Worm (Caenorhabditis elegans) whole organism, young adult: ENCODE results near the gene egas-1.
A peak's percentile ranks its signal among the peaks of the same experiment; 100 is the strongest.

Experiments used
- B0035.1 ChIP-seq: sonication (generic microtip); optimal IDR thresholded peaks from 2 replicates; lab custom pipeline; 2016; ENCODE audit warnings: missing genetic modification characterization, mild to moderate bottlenecking, missing compliant biosample characterization, missing genotype, missing genetic modification reagents
- C17E4.6 ChIP-seq: fragments of 200-800 bp; sonication (Bioruptor generic); IDR thresholded peaks from 2 replicates; pipeline ENCODE4 v1.3.6; 2022; ENCODE audit warnings: missing genetic modification reagents, missing genetic modification characterization, missing compliant biosample characterization
- F37B4.10 ChIP-seq: fragments of 200-800 bp; sonication (Bioruptor generic); IDR thresholded peaks from 2 replicates; pipeline ENCODE4 v1.3.6; 2022; ENCODE audit warnings: missing genetic modification characterization, missing compliant biosample characterization
- F39B2.1 ChIP-seq: fragments of 200-800 bp; sonication (Bioruptor generic); IDR thresholded peaks from 2 replicates; pipeline ENCODE4 v1.3.6; 2022; ENCODE audit warnings: missing genetic modification reagents, missing genetic modification characterization, missing compliant biosample characterization
- F52B5.7 ChIP-seq: sonication (generic microtip); optimal IDR thresholded peaks from 2 replicates; lab custom pipeline; 2016; ENCODE audit warnings: mild to moderate bottlenecking, missing genetic modification characterization, missing compliant biosample characterization
- T26A5.8 ChIP-seq: sonication (generic microtip); optimal IDR thresholded peaks from 2 replicates; lab custom pipeline; 2016; ENCODE audit warnings: missing genetic modification characterization, missing compliant biosample characterization
- Y53F4B.3 ChIP-seq: fragments of 200-800 bp; sonication (Bioruptor generic); IDR thresholded peaks from 2 replicates; pipeline ENCODE4 v1.3.6; 2022; ENCODE audit warnings: missing genetic modification reagents, missing genetic modification characterization, missing compliant biosample characterization
- Y95B8A.8 ChIP-seq: fragments of 200-800 bp; sonication (Bioruptor generic); IDR thresholded peaks from 2 replicates; pipeline ENCODE4 v1.3.6; 2022; ENCODE audit warnings: missing genetic modification reagents, missing genetic modification characterization, missing compliant biosample characterization
- ZK185.1 ChIP-seq: sonication (generic microtip); optimal IDR thresholded peaks from 2 replicates; lab custom pipeline; 2016; ENCODE audit warnings: mild to moderate bottlenecking, missing genetic modification characterization, missing compliant biosample characterization; ENCODE audit not compliant: poor library complexity, severe bottlenecking
- akir-1 ChIP-seq: fragments of 200-800 bp; sonication (Bioruptor generic); optimal IDR thresholded peaks from 2 replicates; lab custom pipeline; 2018; ENCODE audit warnings: mild to moderate bottlenecking, missing genetic modification characterization, moderate library complexity, missing compliant biosample characterization
- ama-1 ChIP-seq, 3 experiments: fragments of 150-350 bp in 1 of 3; sonication (generic microtip) in 2 of 3; optimal IDR thresholded peaks; 2 replicates each; lab custom pipeline; 2014 to 2018; ENCODE audit warnings: missing biosample characterization in 2 of 3, missing genetic modification characterization in 2 of 3, missing genetic modification reagents in 2 of 3
- aptf-2 ChIP-seq: fragments of 200-800 bp; sonication (Bioruptor generic); conservative IDR thresholded peaks from 2 replicates; pipeline ENCODE4 v1.3.6; 2022; ENCODE audit warnings: missing genetic modification reagents, missing genetic modification characterization, missing compliant biosample characterization
- aptf-3 ChIP-seq: fragments of 200-800 bp; sonication (Bioruptor generic); IDR thresholded peaks from 2 replicates; pipeline ENCODE4 v1.3.6; 2022; ENCODE audit warnings: missing genetic modification characterization, missing compliant biosample characterization
- athp-1 ChIP-seq: sonication (generic microtip); optimal IDR thresholded peaks from 2 replicates; lab custom pipeline; 2017; ENCODE audit warnings: mild to moderate bottlenecking, missing genetic modification characterization, missing compliant biosample characterization
- attf-6 ChIP-seq: fragments of 200-800 bp; sonication (Bioruptor generic); IDR thresholded peaks from 2 replicates; pipeline ENCODE4 v1.3.6; 2022; ENCODE audit warnings: missing genetic modification reagents, missing genetic modification characterization, missing compliant biosample characterization
- bed-2 ChIP-seq: fragments of 200-800 bp; sonication (Bioruptor generic); IDR thresholded peaks from 2 replicates; pipeline ENCODE4 v1.3.6; 2022; ENCODE audit warnings: missing genetic modification reagents, missing genetic modification characterization, missing compliant biosample characterization
- cebp-2 ChIP-seq: fragments of 200-800 bp; sonication (Bioruptor generic); IDR thresholded peaks from 2 replicates; pipeline ENCODE4 v1.3.6; 2022; ENCODE audit warnings: missing genetic modification characterization, missing compliant biosample characterization
- ceh-27 ChIP-seq: fragments of 200-800 bp; sonication (Bioruptor generic); optimal IDR thresholded peaks from 2 replicates; lab custom pipeline; 2018; ENCODE audit warnings: mild to moderate bottlenecking, missing genetic modification characterization, moderate library complexity, missing compliant biosample characterization
- ceh-40 ChIP-seq: fragments of 200-800 bp; sonication (Bioruptor generic); IDR thresholded peaks from 2 replicates; pipeline ENCODE4 v1.3.6; 2022; ENCODE audit warnings: missing genetic modification characterization, missing compliant biosample characterization
- ceh-91 ChIP-seq: fragments of 200-800 bp; sonication (Bioruptor generic); IDR thresholded peaks from 2 replicates; pipeline ENCODE4 v1.3.6; 2022; ENCODE audit warnings: missing genetic modification reagents, missing genetic modification characterization, missing compliant biosample characterization
- die-1 ChIP-seq: sonication (generic microtip); optimal IDR thresholded peaks from 2 replicates; lab custom pipeline; 2016; ENCODE audit warnings: missing genotype, mild to moderate bottlenecking, missing genetic modification characterization, missing compliant biosample characterization
- efl-1 ChIP-seq: fragments of 150-350 bp; optimal IDR thresholded peaks from 2 replicates; lab custom pipeline; 2014; ENCODE audit warnings: missing biosample characterization, missing genetic modification reagents, missing genetic modification characterization
- egl-44 ChIP-seq: fragments of 200-800 bp; sonication (Bioruptor generic); IDR thresholded peaks from 2 replicates; pipeline ENCODE4 v1.3.6; 2022; ENCODE audit warnings: missing genetic modification reagents, missing genetic modification characterization, missing compliant biosample characterization
- gei-17 ChIP-seq: fragments of 200-800 bp; sonication (Bioruptor generic); optimal IDR thresholded peaks from 2 replicates; lab custom pipeline; 2018; ENCODE audit warnings: mild to moderate bottlenecking, missing genetic modification characterization, missing compliant biosample characterization
- him-1 ChIP-seq: sonication (generic microtip); optimal IDR thresholded peaks from 2 replicates; lab custom pipeline; 2016; ENCODE audit warnings: missing genotype, missing genetic modification reagents, missing genetic modification characterization, missing compliant biosample characterization
- hlh-26 ChIP-seq: fragments of 200-800 bp; sonication (Bioruptor generic); conservative IDR thresholded peaks from 2 replicates; pipeline ENCODE4 v1.3.6; 2022; ENCODE audit warnings: missing genetic modification reagents, missing genetic modification characterization, missing compliant biosample characterization
- hmg-1.2 ChIP-seq: fragments of 200-800 bp; sonication (Bioruptor generic); IDR thresholded peaks from 2 replicates; pipeline ENCODE4 v1.3.6; 2022; ENCODE audit warnings: missing genetic modification reagents, missing genetic modification characterization, missing compliant biosample characterization
- hsf-1 ChIP-seq: fragments of 200-800 bp; sonication (Bioruptor generic); IDR thresholded peaks from 2 replicates; pipeline ENCODE4 v1.3.6; 2022; ENCODE audit warnings: missing genetic modification reagents, missing genetic modification characterization, missing compliant biosample characterization
- let-607 ChIP-seq, 2 experiments: fragments of 200-800 bp in 1 of 2; sonication (Bioruptor generic) in 1 of 2; sonication (generic microtip) in 1 of 2; optimal IDR thresholded peaks; 2 replicates each; lab custom pipeline; 2016 to 2018; ENCODE audit warnings: mild to moderate bottlenecking in 2 of 2, missing compliant biosample characterization in 2 of 2, missing genetic modification characterization in 2 of 2, moderate library complexity in 2 of 2, missing genotype in 1 of 2
- lin-40 ChIP-seq: sonication (generic microtip); optimal IDR thresholded peaks from 2 replicates; lab custom pipeline; 2016; ENCODE audit warnings: missing genetic modification characterization, mild to moderate bottlenecking, missing compliant biosample characterization, missing genotype, missing genetic modification reagents
- lsy-27 ChIP-seq: sonication (generic microtip); optimal IDR thresholded peaks from 2 replicates; lab custom pipeline; 2017; ENCODE audit warnings: missing genetic modification characterization, mild to moderate bottlenecking, missing compliant biosample characterization, antibody characterized with exemption, missing genotype, borderline replicate concordance; ENCODE audit not compliant: insufficient read depth
- nfyb-1 ChIP-seq: fragments of 200-800 bp; sonication (Bioruptor generic); IDR thresholded peaks from 2 replicates; pipeline ENCODE4 v1.3.6; 2022; ENCODE audit warnings: missing genetic modification reagents, missing genetic modification characterization, missing compliant biosample characterization
- nhr-90 ChIP-seq: sonication (generic microtip); optimal IDR thresholded peaks from 2 replicates; lab custom pipeline; 2016; ENCODE audit warnings: missing genotype, mild to moderate bottlenecking, missing genetic modification characterization, missing compliant biosample characterization
- pha-4 ChIP-seq: fragments of 150-350 bp; sonication (generic microtip); optimal IDR thresholded peaks from 2 replicates; lab custom pipeline; 2014; ENCODE audit warnings: missing biosample characterization, missing genetic modification reagents, missing genetic modification characterization
- rec-8 ChIP-seq, 2 experiments: sonication (generic microtip); optimal IDR thresholded peaks; 2 replicates each; lab custom pipeline; 2016; ENCODE audit warnings: mild to moderate bottlenecking in 2 of 2, missing genetic modification characterization in 2 of 2, missing genetic modification reagents in 2 of 2, missing genotype in 2 of 2, missing biosample characterization in 1 of 2, missing compliant biosample characterization in 1 of 2, moderate library complexity in 1 of 2
- repo-1 ChIP-seq: sonication (generic microtip); optimal IDR thresholded peaks from 2 replicates; lab custom pipeline; 2017; ENCODE audit warnings: mild to moderate bottlenecking, missing genetic modification characterization, missing compliant biosample characterization
- rpc-1 ChIP-seq, 2 experiments: fragments of 150-350 bp in 1 of 2; sonication (generic microtip) in 1 of 2; optimal IDR thresholded peaks; 2 replicates each; lab custom pipeline; 2014 to 2018; ENCODE audit warnings: missing biosample characterization in 1 of 2, missing genetic modification characterization in 1 of 2, missing genetic modification reagents in 1 of 2, missing genotype in 1 of 2
- snpc-1.3 ChIP-seq: sonication (generic microtip); optimal IDR thresholded peaks from 2 replicates; lab custom pipeline; 2017; ENCODE audit warnings: missing genetic modification characterization, mild to moderate bottlenecking, missing compliant biosample characterization, antibody characterized with exemption, moderate library complexity, missing genotype, missing genetic modification reagents; ENCODE audit not compliant: insufficient read depth
- snpc-3.4 ChIP-seq: sonication (generic microtip); optimal IDR thresholded peaks from 2 replicates; lab custom pipeline; 2017; ENCODE audit warnings: missing genetic modification characterization, mild to moderate bottlenecking, missing compliant biosample characterization, antibody characterized with exemption, moderate library complexity, missing genotype, missing genetic modification reagents
- somi-1 ChIP-seq: fragments of 200-800 bp; sonication (Bioruptor generic); optimal IDR thresholded peaks from 2 replicates; lab custom pipeline; 2018; ENCODE audit warnings: mild to moderate bottlenecking, missing genetic modification characterization, missing compliant biosample characterization
- tbp1 ChIP-seq: fragments of 200-800 bp; sonication (Bioruptor generic); optimal IDR thresholded peaks from 2 replicates; lab custom pipeline; 2018; ENCODE audit warnings: mild to moderate bottlenecking, missing genetic modification characterization, missing compliant biosample characterization
- tbx-9 ChIP-seq: sonication (generic microtip); optimal IDR thresholded peaks from 2 replicates; lab custom pipeline; 2016; ENCODE audit warnings: borderline replicate concordance, missing genetic modification characterization, inconsistent platforms, missing compliant biosample characterization
- tlf-1 ChIP-seq: fragments of 200-800 bp; sonication (Bioruptor generic); optimal IDR thresholded peaks from 2 replicates; lab custom pipeline; 2018; ENCODE audit warnings: mild to moderate bottlenecking, missing genetic modification characterization, missing compliant biosample characterization
- zfh-2 ChIP-seq: fragments of 200-800 bp; sonication (Bioruptor generic); conservative IDR thresholded peaks from 2 replicates; pipeline ENCODE4 v1.3.6; 2022; ENCODE audit warnings: missing genetic modification reagents, missing genetic modification characterization, missing compliant biosample characterization
- ztf-25 ChIP-seq: fragments of 200-800 bp; sonication (Bioruptor generic); IDR thresholded peaks from 2 replicates; pipeline ENCODE4 v1.3.6; 2022; ENCODE audit warnings: missing genetic modification reagents, missing genetic modification characterization, missing compliant biosample characterization
- ztf-26 ChIP-seq: sonication (generic microtip); optimal IDR thresholded peaks from 2 replicates; lab custom pipeline; 2017; ENCODE audit warnings: missing genetic modification characterization, missing compliant biosample characterization
- ztf-28 ChIP-seq: fragments of 200-800 bp; sonication (Bioruptor generic); IDR thresholded peaks from 2 replicates; pipeline ENCODE4 v1.3.6; 2022; ENCODE audit warnings: missing genetic modification reagents, missing genetic modification characterization, missing compliant biosample characterization
- ztf-6 ChIP-seq: fragments of 200-800 bp; sonication (Bioruptor generic); IDR thresholded peaks from 2 replicates; pipeline ENCODE4 v1.3.6; 2022; ENCODE audit warnings: missing genetic modification reagents, missing genetic modification characterization, missing compliant biosample characterization

Gene egas-1

ce11 chrV:18614498-18614897 lies 25.6 kb upstream of the egas-1 start:
- no peak for TF ChIP-seq ztf-6 (GFP tag; lab: Robert Waterston, UW)
- no peak for TF ChIP-seq F52B5.7 (tag; lab: Kevin White, UChicago)
- TF ChIP-seq gei-17 (GFP tag; lab: Kevin White, UChicago): no peak
- no peak for TF ChIP-seq attf-6 (GFP tag; lab: Robert Waterston, UW)
- TF ChIP-seq athp-1: no peak
- no peak for TF ChIP-seq cebp-2 (GFP tag; lab: Robert Waterston, UW)
- no peak for TF ChIP-seq egl-44 (GFP tag; lab: Robert Waterston, UW)
- TF ChIP-seq C17E4.6 (GFP tag; lab: Robert Waterston, UW): no peak
- no peak for TF ChIP-seq bed-2 (GFP tag; lab: Robert Waterston, UW)
- no peak for TF ChIP-seq tlf-1 (GFP tag; lab: Kevin White, UChicago)
- no peak for TF ChIP-seq Y53F4B.3
- no peak for TF ChIP-seq B0035.1 (tag; lab: Kevin White, UChicago)
- TF ChIP-seq nfyb-1 (GFP tag; lab: Robert Waterston, UW): peak; percentile 49; the same call in 1 of the 2 replicates
- no peak for TF ChIP-seq akir-1 (GFP tag; lab: Kevin White, UChicago)
- TF ChIP-seq ceh-40 (GFP tag; lab: Robert Waterston, UW): no peak
- TF ChIP-seq rpc-1 (optimal IDR thresholded peaks at IDR 0.05; lab: Kevin White, UChicago): no peak
- no peak for TF ChIP-seq rpc-1 (tag; optimal IDR thresholded peaks at IDR 0.05; lab: Kevin White, UChicago)
- TF ChIP-seq lin-40 (tag; lab: Kevin White, UChicago): peak; percentile 59
- no peak for TF ChIP-seq ceh-27
- TF ChIP-seq aptf-2 (GFP tag; lab: Robert Waterston, UW): no peak
- TF ChIP-seq tbx-9 (tag; lab: Kevin White, UChicago): no peak
- TF ChIP-seq rec-8 (tag; optimal IDR thresholded peaks at IDR 0.05; lab: Kevin White, UChicago): no peak
- TF ChIP-seq ceh-91 (GFP tag; lab: Robert Waterston, UW): no peak
- TF ChIP-seq hlh-26 (GFP tag; lab: Robert Waterston, UW): no peak
- no peak for TF ChIP-seq snpc-3.4
- TF ChIP-seq ama-1 (optimal IDR thresholded peaks at IDR 0.05; lab: Kevin White, UChicago): no peak
- no peak for TF ChIP-seq ama-1 (GFP tag; optimal IDR thresholded peaks at IDR 0.05; lab: Kevin White, UChicago)
- TF ChIP-seq F37B4.10 (GFP tag; lab: Robert Waterston, UW): no peak
- no peak for TF ChIP-seq efl-1 (GFP tag; lab: Kevin White, UChicago)
- no peak for TF ChIP-seq F39B2.1 (GFP tag; lab: Robert Waterston, UW)
- TF ChIP-seq zfh-2: no peak
- no peak for TF ChIP-seq lsy-27 (tag; lab: Kevin White, UChicago)
- no peak for TF ChIP-seq die-1 (tag; lab: Kevin White, UChicago)
- TF ChIP-seq somi-1 (GFP tag; lab: Kevin White, UChicago): no peak
- no peak for TF ChIP-seq ZK185.1 (tag; lab: Kevin White, UChicago)
- peak; percentile 36 for TF ChIP-seq tbp1 (GFP tag; lab: Kevin White, UChicago)
- peak; percentile 95 for TF ChIP-seq hmg-1.2
- peak; percentile 66 to 73 for TF ChIP-seq let-607 (tag; optimal IDR thresholded peaks at IDR 0.05; lab: Kevin White, UChicago)
- no peak for TF ChIP-seq hsf-1 (GFP tag; lab: Robert Waterston, UW)
- TF ChIP-seq snpc-1.3: no peak
- TF ChIP-seq T26A5.8 (tag; lab: Kevin White, UChicago): no peak
- TF ChIP-seq him-1: no peak
- TF ChIP-seq repo-1 (tag; lab: Kevin White, UChicago): no peak
- TF ChIP-seq ztf-26 (tag; lab: Kevin White, UChicago): no peak
- TF ChIP-seq Y95B8A.8 (GFP tag; lab: Robert Waterston, UW): no peak
- TF ChIP-seq ztf-25 (GFP tag; lab: Robert Waterston, UW): no peak
- no peak for TF ChIP-seq aptf-3 (GFP tag; lab: Robert Waterston, UW)
- TF ChIP-seq pha-4 (tag; lab: Kevin White, UChicago): no peak
- no peak for TF ChIP-seq ztf-28 (GFP tag; lab: Robert Waterston, UW)
- no peak for TF ChIP-seq nhr-90 (tag; lab: Kevin White, UChicago)
